Worm (Caenorhabditis elegans): Measurements from ENCODE around the gene cut-3.

cut-3 gene

DNA sequence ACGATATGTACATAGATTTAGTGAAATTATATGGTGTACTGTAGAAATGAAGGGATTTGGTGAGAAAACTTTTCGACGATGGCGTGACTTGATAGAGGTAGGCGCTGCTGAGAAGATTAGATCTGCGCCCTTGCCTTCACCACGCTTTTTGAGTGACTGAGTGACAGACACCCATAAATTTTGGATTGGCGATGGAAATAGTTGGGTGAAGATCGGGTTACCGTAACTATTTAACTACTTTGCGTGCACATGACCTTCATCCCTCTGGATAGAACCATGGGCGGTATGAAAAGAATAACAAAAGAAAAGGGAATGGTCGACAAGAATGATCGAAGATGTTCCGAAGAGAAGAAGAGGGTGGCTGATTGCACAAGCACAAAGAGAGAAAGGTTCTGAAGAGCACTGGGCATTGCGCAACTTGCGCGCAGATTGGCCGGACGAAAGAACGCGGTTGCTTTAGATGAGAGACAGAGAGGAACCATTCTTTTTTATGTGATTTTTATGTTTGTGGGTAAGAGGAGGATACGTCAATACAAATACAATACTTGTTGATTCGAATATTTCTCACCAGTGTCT, 31.1 kb downstream of the cut-3 start:
- no peak for TF ChIP-seq W03F9.2 (tag; optimal IDR thresholded peaks at IDR 0.05)
- TF ChIP-seq him-1 (tag; optimal IDR thresholded peaks at IDR 0.05), result no peak

DNA sequence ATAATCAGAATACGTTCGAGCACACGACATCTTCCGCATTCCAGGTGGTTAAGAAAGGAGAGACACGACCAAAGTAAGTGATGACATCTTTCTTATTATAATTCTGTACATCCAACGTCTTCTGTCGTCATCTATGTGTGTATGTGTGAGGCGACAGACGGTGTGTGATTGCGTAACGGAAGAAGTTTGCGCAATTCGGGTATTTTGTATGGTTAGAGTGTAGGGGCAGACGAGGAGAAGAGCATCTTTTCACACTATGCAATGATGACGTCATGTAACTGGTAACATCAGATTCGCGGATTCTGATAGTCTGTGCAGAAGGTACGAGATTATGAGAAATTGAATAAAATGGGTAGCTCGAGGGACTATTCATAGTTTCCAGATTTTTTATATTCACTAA, 31.6 kb downstream of the cut-3 start:
- no peak for TF ChIP-seq him-1 (tag; optimal IDR thresholded peaks at IDR 0.05)
- TF ChIP-seq W03F9.2 (tag; optimal IDR thresholded peaks at IDR 0.05), result no peak
- no peak for TF ChIP-seq dao-5 (tag; optimal IDR thresholded peaks at IDR 0.05)

DNA sequence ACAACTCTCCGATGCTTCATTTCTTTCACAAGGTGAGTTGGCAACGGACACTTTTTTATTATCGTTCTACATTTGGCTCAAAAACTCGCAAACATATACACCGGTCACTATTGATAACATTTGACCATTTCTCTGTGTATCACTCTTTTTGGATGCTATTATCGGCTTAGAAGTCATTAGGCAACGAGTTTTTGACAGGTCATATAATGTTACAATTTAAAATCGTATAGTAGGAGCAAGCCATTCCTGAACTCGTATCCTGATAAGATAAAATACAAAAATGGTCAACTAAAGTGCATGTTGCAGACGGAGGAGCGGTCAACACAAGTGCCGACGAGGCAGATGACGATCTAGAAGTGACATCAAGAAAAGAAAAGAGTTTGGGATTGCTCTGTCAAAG, 33.7 kb downstream of the cut-3 start:
- TF ChIP-seq W03F9.2 (tag; optimal IDR thresholded peaks at IDR 0.05) (no peak), him-1 (tag; optimal IDR thresholded peaks at IDR 0.05) (no peak), dao-5 (tag; optimal IDR thresholded peaks at IDR 0.05) (no peak)

DNA sequence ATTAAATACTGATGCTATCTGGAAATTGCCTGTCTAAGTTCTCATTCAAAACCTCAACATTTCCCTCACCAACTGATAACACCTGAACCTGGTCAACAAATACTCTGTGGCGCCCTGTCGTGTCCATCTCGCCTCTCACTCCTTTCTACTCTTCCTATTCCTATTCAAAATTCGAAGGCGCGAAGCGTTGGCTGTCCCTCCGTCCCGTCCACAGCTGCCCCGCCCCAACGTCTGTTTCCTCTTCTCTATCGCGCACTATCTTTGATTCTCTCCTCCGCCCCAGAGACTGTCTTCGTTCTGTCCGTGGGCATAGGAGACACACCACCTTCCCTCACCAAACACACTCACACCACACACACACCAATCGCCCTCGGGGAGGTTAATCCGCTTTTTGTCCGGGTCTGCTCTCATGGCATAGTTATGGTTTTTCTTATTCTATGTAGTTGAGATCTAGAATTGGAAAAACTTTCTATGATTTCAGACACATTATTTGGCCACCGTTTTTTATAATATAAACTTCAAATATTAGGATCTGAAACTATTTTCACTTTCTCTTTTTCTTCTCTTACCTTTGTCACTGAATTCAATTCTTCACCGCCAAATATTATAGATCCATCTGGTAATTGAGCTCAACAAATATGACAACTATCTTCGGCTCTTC, 34.4 kb downstream of the cut-3 start, which contains the start of gene efl-3:
Gene efl-3 (plus strand): TSS at position 611 of the 661 bp plus-strand sequence.
- TF ChIP-seq dao-5 (tag; optimal IDR thresholded peaks at IDR 0.05), result no peak
- no peak for TF ChIP-seq W03F9.2 (tag; optimal IDR thresholded peaks at IDR 0.05)
- no peak for TF ChIP-seq him-1 (tag; optimal IDR thresholded peaks at IDR 0.05)

DNA sequence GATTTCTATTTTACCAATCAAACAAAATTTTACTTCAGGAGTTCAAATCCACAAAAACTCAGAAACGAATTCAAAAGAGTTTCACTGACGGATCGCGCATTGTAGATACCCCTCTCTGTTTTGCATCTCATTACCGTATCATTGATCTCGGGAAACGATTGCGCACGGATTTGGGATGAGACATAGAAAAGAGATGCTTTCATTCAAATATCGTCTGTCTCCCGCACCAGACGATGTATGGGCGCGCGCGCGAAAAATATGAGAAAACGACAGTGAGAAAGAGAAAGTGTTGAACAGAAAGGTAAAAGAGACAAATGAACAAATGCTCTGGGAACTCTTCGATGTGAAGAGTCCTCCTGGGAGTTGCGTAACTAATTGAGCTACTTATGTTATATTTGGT, 35.6 kb downstream of the cut-3 start:
- TF ChIP-seq dao-5 (tag; optimal IDR thresholded peaks at IDR 0.05) (no peak), W03F9.2 (tag; optimal IDR thresholded peaks at IDR 0.05) (no peak), him-1 (tag; optimal IDR thresholded peaks at IDR 0.05) (no peak)

DNA sequence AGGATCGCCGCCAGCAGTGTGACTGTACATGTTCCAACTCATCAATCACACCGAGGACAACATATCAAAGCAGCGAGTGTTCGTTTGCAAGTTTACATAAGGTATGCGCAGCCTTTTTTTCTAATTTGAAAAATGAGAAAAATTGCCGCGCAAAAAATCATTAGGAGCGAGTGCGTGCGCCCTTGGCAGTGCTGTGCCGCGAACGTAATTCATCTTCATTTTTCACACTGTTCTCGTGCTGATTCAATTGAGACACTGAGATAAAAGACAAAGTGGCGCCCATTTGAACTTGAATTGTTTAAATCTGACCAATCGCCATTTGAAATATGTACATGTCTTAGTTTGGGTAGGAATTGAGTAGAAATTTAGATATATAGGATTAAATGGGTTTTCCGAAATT, 37.1 kb downstream of the cut-3 start:
- TF ChIP-seq him-1 (tag; optimal IDR thresholded peaks at IDR 0.05) (no peak), dao-5 (tag; optimal IDR thresholded peaks at IDR 0.05) (no peak), W03F9.2 (tag; optimal IDR thresholded peaks at IDR 0.05) (no peak)

DNA sequence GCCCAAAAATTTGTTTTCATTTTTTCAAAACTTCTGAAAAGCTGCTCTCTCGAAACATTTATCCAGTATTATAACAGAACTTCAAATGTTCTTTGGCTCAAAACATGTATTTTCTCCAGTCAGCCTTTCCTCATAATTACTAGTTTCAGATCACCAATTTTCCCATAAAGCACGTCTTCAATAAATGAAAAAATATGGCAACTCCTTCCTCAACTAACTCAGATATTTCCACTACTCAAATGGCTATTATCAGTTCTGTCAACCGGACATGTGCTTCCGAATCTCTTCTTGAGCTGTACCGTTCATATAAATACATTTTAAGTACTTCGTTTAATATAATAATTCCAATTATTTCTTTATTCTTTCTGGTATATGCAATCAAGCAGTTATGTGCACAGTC, 39.1 kb downstream of the cut-3 start, which contains the start of gene sra-13:
Gene sra-13 (plus strand): TSS at position 195 of the 400 bp plus-strand sequence.
- TF ChIP-seq him-1 (tag; optimal IDR thresholded peaks at IDR 0.05), result no peak
- no peak for TF ChIP-seq dao-5 (tag; optimal IDR thresholded peaks at IDR 0.05)
- no peak for TF ChIP-seq W03F9.2 (tag; optimal IDR thresholded peaks at IDR 0.05)

DNA sequence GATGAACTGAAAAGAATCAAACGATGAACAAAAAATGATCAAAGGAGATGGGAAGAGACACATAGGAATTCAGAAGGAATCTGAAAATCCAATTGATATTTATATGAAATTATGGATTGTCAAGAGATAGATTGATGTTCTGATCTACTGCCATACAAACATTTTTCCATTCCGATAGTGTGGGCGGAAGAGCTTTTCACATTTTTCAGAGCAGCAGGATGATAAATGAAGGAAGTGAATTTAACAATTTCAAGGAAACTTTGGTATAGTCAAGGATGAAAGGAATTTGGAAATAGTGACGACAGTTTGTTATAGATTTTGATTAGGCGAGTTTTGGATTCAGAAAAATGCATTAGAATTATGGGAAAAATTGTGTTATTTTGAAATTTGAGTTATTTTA, 41.3 kb downstream of the cut-3 start, which contains the start of gene ubc-24:
Gene ubc-24 (plus strand): TSS at position 301 of the 400 bp plus-strand sequence.
- TF ChIP-seq him-1 (tag; optimal IDR thresholded peaks at IDR 0.05) (no peak), W03F9.2 (tag; optimal IDR thresholded peaks at IDR 0.05) (no peak), dao-5 (tag; optimal IDR thresholded peaks at IDR 0.05) (no peak)

DNA sequence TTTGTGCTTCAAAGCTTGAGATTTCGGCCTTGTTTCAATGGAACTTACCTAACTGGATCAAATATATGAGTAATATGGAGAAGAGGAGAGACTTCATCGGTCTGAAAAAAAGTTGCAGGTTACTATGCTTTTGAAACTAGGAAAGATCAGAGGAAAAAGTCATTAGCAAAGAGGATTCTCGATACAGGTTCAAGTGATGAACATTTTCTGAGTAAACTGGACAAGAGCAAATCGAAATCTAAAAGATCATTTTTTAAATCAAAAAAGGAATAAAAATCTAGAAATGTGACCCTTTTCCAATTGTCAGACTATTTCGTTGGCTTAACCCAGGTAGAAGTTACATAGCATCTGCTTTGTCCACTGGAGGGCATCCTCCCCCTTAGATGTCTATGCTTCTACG, 41.9 kb downstream of the cut-3 start, which contains the start of gene skpo-1:
Gene skpo-1 (minus strand): TSS at position 101 of the 400 bp plus-strand sequence.
- TF ChIP-seq dao-5 (tag; optimal IDR thresholded peaks at IDR 0.05) (no peak), W03F9.2 (tag; optimal IDR thresholded peaks at IDR 0.05) (no peak), him-1 (tag; optimal IDR thresholded peaks at IDR 0.05) (no peak)

DNA sequence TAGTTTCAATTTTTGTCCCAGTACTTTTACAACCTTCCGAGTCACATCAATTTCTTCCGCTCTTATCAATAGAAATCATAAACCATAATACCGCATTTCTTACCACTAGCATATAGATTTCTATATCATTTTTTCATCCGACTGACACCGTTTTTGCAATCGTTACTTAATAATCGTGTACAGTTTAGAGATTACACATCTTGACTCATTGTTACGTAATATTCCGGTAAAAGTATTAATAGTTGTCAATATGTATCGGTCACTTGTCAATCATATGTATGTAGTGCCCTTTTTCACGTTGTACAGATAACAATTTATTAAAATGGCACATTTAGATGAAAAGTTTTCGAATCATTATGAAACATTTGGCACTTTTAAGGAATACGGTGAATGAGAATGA, 46.6 kb downstream of the cut-3 start:
- TF ChIP-seq dao-5 (tag; optimal IDR thresholded peaks at IDR 0.05) (no peak), W03F9.2 (tag; optimal IDR thresholded peaks at IDR 0.05) (no peak), him-1 (tag; optimal IDR thresholded peaks at IDR 0.05) (no peak)

DNA sequence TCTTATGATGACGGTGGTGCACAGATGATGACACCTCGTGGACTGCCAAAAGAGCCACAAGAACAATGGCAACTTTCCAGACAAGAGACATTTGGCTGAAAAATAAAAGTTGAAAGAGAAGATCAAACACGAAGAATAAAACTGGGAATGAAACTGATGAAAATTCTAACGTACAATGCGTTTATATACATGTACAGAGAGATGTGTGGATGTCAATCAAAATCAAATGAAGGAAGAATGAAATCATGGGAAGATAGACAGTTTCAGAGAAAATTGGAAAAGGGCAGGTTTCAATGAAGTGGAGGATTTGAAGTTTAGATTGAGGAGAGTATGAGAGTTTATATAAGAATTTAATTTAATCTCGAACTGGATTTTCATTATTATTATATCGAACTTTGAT, 47.6 kb downstream of the cut-3 start, which contains the start of gene dod-23:
Gene dod-23 (minus strand): TSS at position 101 of the 400 bp plus-strand sequence.
- TF ChIP-seq W03F9.2 (tag; optimal IDR thresholded peaks at IDR 0.05) (no peak), dao-5 (tag; optimal IDR thresholded peaks at IDR 0.05) (no peak), him-1 (tag; optimal IDR thresholded peaks at IDR 0.05) (no peak)

DNA sequence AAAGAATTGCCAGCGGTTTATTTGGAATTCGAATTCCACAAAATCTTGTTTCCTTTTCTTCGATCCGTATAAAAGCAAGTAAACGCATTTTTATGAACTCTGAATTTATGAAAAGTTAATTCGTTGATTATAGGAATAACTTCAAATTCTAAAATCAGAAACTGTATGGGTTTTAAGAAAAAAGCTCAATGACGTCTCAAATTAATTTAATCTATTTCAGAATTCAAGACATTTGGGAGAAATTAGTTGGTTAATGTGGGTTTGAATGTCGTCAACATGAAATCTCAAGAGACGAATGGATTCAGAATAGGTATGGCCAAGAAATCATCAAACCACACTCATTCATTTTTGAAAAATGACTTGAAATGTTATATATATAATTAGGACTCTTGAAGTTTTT, 50.6 kb downstream of the cut-3 start, which contains the start of gene F49E12.7:
Gene F49E12.7 (minus strand): TSS at position 101 of the 400 bp plus-strand sequence.
- no peak for TF ChIP-seq dao-5 (tag; optimal IDR thresholded peaks at IDR 0.05)
- no peak for TF ChIP-seq W03F9.2 (tag; optimal IDR thresholded peaks at IDR 0.05)
- TF ChIP-seq him-1 (tag; optimal IDR thresholded peaks at IDR 0.05), result no peak

Measured in whole organism, L4/young adult.